Fruit fly (Drosophila melanogaster): ENCODE results near the gene Cpr72Ea.

- no peak for TF ChIP-seq CG4424 (GFP tag; optimal IDR thresholded peaks at IDR 0.05)
- TF ChIP-seq eyg (GFP tag; optimal IDR thresholded peaks at IDR 0.05) = no peak
Observed at dm6 chr3L:16333013-16333412, 29.4 kb upstream of the Cpr72Ea start, which contains the start of gene CG13056.
